Worm (Caenorhabditis elegans): ENCODE measurements around the gene fdgt-1.
A peak's percentile ranks its signal among the peaks of the same experiment; 100 is the strongest.
"Not testable (repeated sequence)": the region's sequence is repeated elsewhere in the genome, so short reads cannot be mapped to it uniquely, and the experiment has no call there.

The fdgt-1 gene

DNA sequence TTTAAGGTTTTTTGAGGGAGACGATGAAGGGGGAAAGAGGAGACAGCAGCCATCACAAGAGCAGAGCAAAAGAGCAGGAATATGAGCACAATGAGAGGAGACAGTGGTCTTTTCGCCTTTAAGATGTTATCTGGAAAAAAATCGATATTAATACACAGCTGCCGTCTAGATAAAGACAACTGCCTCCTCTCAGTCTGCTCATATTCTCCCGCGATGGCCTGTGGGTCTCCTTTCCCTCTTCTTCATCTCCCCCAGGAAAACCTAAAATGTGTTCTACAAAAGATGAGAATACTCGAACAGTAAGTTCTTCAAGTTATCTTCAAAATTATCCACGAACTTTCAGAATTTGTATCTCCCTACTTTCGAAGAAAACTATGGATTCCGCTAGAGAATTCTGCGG, 46.1 kb downstream of the fdgt-1 start, which contains the start of the genes fbxb-52 and fbxb-51:
fbxb-52 (minus strand) TSS at position 101 of the 400 bp plus-strand sequence.
fbxb-51 (plus strand) TSS at position 212 of the 400 bp plus-strand sequence.
- no peak for TF ChIP-seq spr-1 (tag; optimal IDR thresholded peaks at IDR 0.05)
- TF ChIP-seq aha-1 (tag), result peak; percentile 19

DNA sequence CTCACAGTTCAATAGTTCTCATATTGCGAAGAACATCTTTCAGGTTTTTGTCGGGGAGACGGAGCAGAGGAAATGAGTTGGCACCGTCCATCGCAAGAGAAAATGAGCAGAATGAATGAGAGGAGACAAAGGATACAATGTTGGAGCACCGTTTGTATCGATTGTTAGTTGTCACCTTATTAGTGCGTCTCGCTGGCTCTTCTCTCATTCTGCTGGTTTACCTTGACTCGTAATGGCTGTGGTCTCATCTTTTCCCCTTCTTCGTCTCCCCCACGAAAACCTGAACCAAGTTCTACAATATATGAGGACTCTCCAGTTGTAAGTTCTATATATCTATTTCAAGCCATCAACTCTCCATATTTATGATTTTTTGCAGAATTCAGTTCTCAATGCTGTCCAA, 51.9 kb downstream of the fdgt-1 start, which contains the start of the genes fbxb-54 and fbxb-50:
fbxb-54 (minus strand) TSS at position 101 of the 400 bp plus-strand sequence.
fbxb-50 (plus strand) TSS at position 227 of the 400 bp plus-strand sequence.
- TF ChIP-seq Y5F2A.4 (GFP tag; optimal IDR thresholded peaks at IDR 0.05); F37D6.2 (tag; optimal IDR thresholded peaks at IDR 0.05); ztf-7 (tag; optimal IDR thresholded peaks at IDR 0.05): not testable (repeated sequence)
